Fruit fly (Drosophila melanogaster): ENCODE data around the gene Art6.

Gene Art6

DNA sequence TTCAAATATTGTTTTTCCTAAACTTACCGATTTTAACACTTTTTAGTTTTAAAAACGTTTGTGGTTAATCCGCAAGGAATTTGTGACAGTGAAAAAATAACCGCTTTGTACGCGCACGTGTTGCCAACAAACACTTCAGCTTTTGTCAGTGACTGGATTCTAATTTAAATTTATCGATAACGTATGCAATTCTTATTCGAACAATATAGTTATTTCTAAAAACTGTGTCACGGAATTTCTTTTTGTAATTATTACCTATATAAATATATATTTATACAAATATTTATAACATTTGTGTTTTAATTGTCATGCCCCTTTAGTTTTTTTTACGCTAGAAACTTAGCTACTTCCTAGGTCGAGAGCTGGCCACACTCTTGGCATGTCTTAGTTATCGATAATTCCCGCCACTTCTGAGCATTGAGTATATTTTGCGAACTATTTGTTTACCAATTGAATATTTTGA, 18.9 kb upstream of the Art6 start, which contains the start of gene Orc2 (continued):
- TF ChIP-seq wor (GFP tag; IDR thresholded peaks at IDR 0.05) (no peak), peb (GFP tag; IDR thresholded peaks at IDR 0.05) (no peak), gcm2 (GFP tag; optimal IDR thresholded peaks at IDR 0.05) (no peak), pfk (GFP tag; optimal IDR thresholded peaks at IDR 0.05) (no peak), CG1832 (GFP tag; optimal IDR thresholded peaks at IDR 0.05) (no peak), otp (GFP tag; IDR thresholded peaks at IDR 0.05) (no peak), wek (GFP tag; optimal IDR thresholded peaks at IDR 0.05) (no peak), CG32767 (GFP tag; IDR thresholded peaks at IDR 0.05) (no peak), HLHmδ (GFP tag; optimal IDR thresholded peaks at IDR 0.05) (no peak), nom (GFP tag; optimal IDR thresholded peaks at IDR 0.05) (no peak), CG9817 (tag; optimal IDR thresholded peaks at IDR 0.05) (no peak), kay (GFP tag; optimal IDR thresholded peaks at IDR 0.05) (no peak), CG16863 (GFP tag; optimal IDR thresholded peaks at IDR 0.05) (no peak), B-H2 (GFP tag; optimal IDR thresholded peaks at IDR 0.05) (no peak), gsb (GFP tag; IDR thresholded peaks at IDR 0.05) (no peak), sim (GFP tag; IDR thresholded peaks at IDR 0.05) (no peak), fd64A (GFP tag; optimal IDR thresholded peaks at IDR 0.05) (no peak), insv (GFP tag; optimal IDR thresholded peaks at IDR 0.05) (peak in 1 of 2 experiments; percentile 95), CG7372 (GFP tag; IDR thresholded peaks at IDR 0.05) (no peak), Awh (GFP tag; IDR thresholded peaks at IDR 0.05) (no peak), H15 (GFP tag; IDR thresholded peaks at IDR 0.05) (no peak), CG12071 (GFP tag; optimal IDR thresholded peaks at IDR 0.05) (no peak), hkb (optimal IDR thresholded peaks at IDR 0.05) (no peak), hkb (GFP tag; IDR thresholded peaks at IDR 0.05) (no peak), stwl (tag; optimal IDR thresholded peaks at IDR 0.05) (peak; percentile 85), CG5953 (GFP tag; IDR thresholded peaks at IDR 0.05) (no peak), Sry-δ (GFP tag; optimal IDR thresholded peaks at IDR 0.05) (peak; percentile 21), sens (GFP tag) (peak; percentile 2), Ets97D (GFP tag; optimal IDR thresholded peaks at IDR 0.05) (peak; percentile 75), CG2120 (GFP tag; optimal IDR thresholded peaks at IDR 0.05) (no peak), zen (tag; optimal IDR thresholded peaks at IDR 0.05) (peak; percentile 42), CG3838 (GFP tag; optimal IDR thresholded peaks at IDR 0.05) (no peak), CG18262 (tag; optimal IDR thresholded peaks at IDR 0.05) (peak; percentile 20), CG8944 (GFP tag; optimal IDR thresholded peaks at IDR 0.05) (no peak), usp (GFP tag; optimal IDR thresholded peaks at IDR 0.05) (no peak), YL-1 (GFP tag; optimal IDR thresholded peaks at IDR 0.05) (peak; percentile 37), HLH4C (GFP tag; IDR thresholded peaks at IDR 0.05; ENCODE audit: partially characterized antibody) (peak; percentile 65), bab2 (GFP tag; optimal IDR thresholded peaks at IDR 0.05) (no peak), Rx (GFP tag; IDR thresholded peaks at IDR 0.05) (no peak), tgo (GFP tag; IDR thresholded peaks at IDR 0.05) (no peak), CG11560 (tag; IDR thresholded peaks at IDR 0.05) (0 out of 3 replicates have a peak, but pooled peaks have one; percentile 7), CG7271 (tag; optimal IDR thresholded peaks at IDR 0.05) (no peak), knrl (GFP tag; IDR thresholded peaks at IDR 0.05; ENCODE audit: partially characterized antibody) (peak; percentile 59; the same call in 2 of the 3 replicates), CG13287 (GFP tag; IDR thresholded peaks at IDR 0.05; ENCODE audit: partially characterized antibody) (peak; percentile 58), lab (GFP tag; optimal IDR thresholded peaks at IDR 0.05) (no peak), ftz-f1 (GFP tag; optimal IDR thresholded peaks at IDR 0.05) (peak; percentile 7), kah (GFP tag; optimal IDR thresholded peaks at IDR 0.05) (no peak), Eip74EF (GFP tag; optimal IDR thresholded peaks at IDR 0.05) (no peak), slbo (GFP tag; IDR thresholded peaks at IDR 0.05) (no peak), CG7963 (GFP tag; IDR thresholded peaks at IDR 0.05; ENCODE audit: partially characterized antibody) (no peak), CG12236 (GFP tag; optimal IDR thresholded peaks at IDR 0.05) (no peak), aop (GFP tag; IDR thresholded peaks at IDR 0.05) (no peak)
